Fruit fly (Drosophila melanogaster): ENCODE results near the gene CG11997.

Gene CG11997

dm6 chr3R:9189890-9190640, 12.7 kb downstream of the CG11997 start:
- peak; percentile 9 for TF ChIP-seq CG14655 (GFP tag; optimal IDR thresholded peaks at IDR 0.05)
- TF ChIP-seq CG32121 (GFP tag; IDR thresholded peaks at IDR 0.05), result no peak
- no peak for TF ChIP-seq EcR (GFP tag; optimal IDR thresholded peaks at IDR 0.05)
- no peak for TF ChIP-seq rn (GFP tag; IDR thresholded peaks at IDR 0.05)
- no peak for TF ChIP-seq CG15710 (tag; optimal IDR thresholded peaks at IDR 0.05)
- peak; percentile 22 for TF ChIP-seq CG8301 (tag; optimal IDR thresholded peaks at IDR 0.05)
- TF ChIP-seq CG34367 (tag; optimal IDR thresholded peaks at IDR 0.05), result no peak
- no peak for TF ChIP-seq Ets98B (GFP tag; IDR thresholded peaks at IDR 0.05)
- no peak for TF ChIP-seq CG10348 (GFP tag; IDR thresholded peaks at IDR 0.05)
- peak; percentile 24 for TF ChIP-seq Pif1A (GFP tag; optimal IDR thresholded peaks at IDR 0.05)
- TF ChIP-seq CG8159 (tag; optimal IDR thresholded peaks at IDR 0.05), result peak; percentile 32
- no peak for TF ChIP-seq fd96Ca (GFP tag; IDR thresholded peaks at IDR 0.05)
- TF ChIP-seq Snoo (tag; optimal IDR thresholded peaks at IDR 0.05), result no peak
- TF ChIP-seq CG17806 (tag; optimal IDR thresholded peaks at IDR 0.05), result no peak
- TF ChIP-seq CG4496 (GFP tag; IDR thresholded peaks at IDR 0.05), result 0 out of 3 replicates have a peak, but pooled peaks have one; percentile 30
- TF ChIP-seq Pif1B (GFP tag; optimal IDR thresholded peaks at IDR 0.05), result no peak
- no peak for TF ChIP-seq gl (tag; optimal IDR thresholded peaks at IDR 0.05)
- TF ChIP-seq D1 (tag; optimal IDR thresholded peaks at IDR 0.05), result no peak
- TF ChIP-seq CG13204 (GFP tag; optimal IDR thresholded peaks at IDR 0.05), result no peak
- TF ChIP-seq CG9948 (tag; optimal IDR thresholded peaks at IDR 0.05), result no peak
- TF ChIP-seq CG12605 (GFP tag; IDR thresholded peaks at IDR 0.05), result no peak

DNA sequence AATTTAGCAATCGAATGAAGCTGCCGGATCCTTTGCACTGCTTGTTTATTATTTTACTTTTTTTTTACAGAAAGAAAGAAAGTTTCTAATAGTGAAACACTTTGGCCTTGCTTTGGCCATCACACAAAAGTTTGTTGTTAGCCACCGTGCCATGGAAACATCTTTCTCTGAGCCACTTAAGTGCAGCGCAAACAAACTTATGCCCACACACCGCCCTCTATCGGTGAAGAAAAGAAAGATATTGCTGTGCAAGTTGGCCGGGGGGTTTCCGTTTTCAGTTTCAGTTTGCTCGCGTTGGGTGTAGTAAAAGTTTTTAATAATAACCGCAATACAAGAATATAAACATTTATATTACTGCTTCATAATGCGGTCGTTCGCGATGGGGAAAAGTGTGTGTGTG, 18.5 kb downstream of the CG11997 start:
- TF ChIP-seq fd96Ca (GFP tag; IDR thresholded peaks at IDR 0.05), result no peak
- TF ChIP-seq Pif1B (GFP tag; optimal IDR thresholded peaks at IDR 0.05), result no peak
- no peak for TF ChIP-seq CG12605 (GFP tag; IDR thresholded peaks at IDR 0.05)
- no peak for TF ChIP-seq CG8159 (tag; optimal IDR thresholded peaks at IDR 0.05)
- TF ChIP-seq CG8301 (tag; optimal IDR thresholded peaks at IDR 0.05), result no peak
- TF ChIP-seq Pif1A (GFP tag; optimal IDR thresholded peaks at IDR 0.05), result no peak
- TF ChIP-seq Snoo (tag; optimal IDR thresholded peaks at IDR 0.05), result no peak
- TF ChIP-seq CG10348 (GFP tag; IDR thresholded peaks at IDR 0.05), result no peak
- TF ChIP-seq rn (GFP tag; IDR thresholded peaks at IDR 0.05), result no peak
- TF ChIP-seq CG15710 (tag; optimal IDR thresholded peaks at IDR 0.05), result no peak
- no peak for TF ChIP-seq CG32121 (GFP tag; IDR thresholded peaks at IDR 0.05)
- no peak for TF ChIP-seq CG13204 (GFP tag; optimal IDR thresholded peaks at IDR 0.05)
- no peak for TF ChIP-seq EcR (GFP tag; optimal IDR thresholded peaks at IDR 0.05)
- no peak for TF ChIP-seq CG9948 (tag; optimal IDR thresholded peaks at IDR 0.05)
- no peak for TF ChIP-seq gl (tag; optimal IDR thresholded peaks at IDR 0.05)
- no peak for TF ChIP-seq CG4496 (GFP tag; IDR thresholded peaks at IDR 0.05)

- TF ChIP-seq CG4496 (GFP tag; IDR thresholded peaks at IDR 0.05) (peak; percentile 42; the same call in 1 of the 3 replicates), CG13204 (GFP tag; optimal IDR thresholded peaks at IDR 0.05) (no peak), CG34367 (tag; optimal IDR thresholded peaks at IDR 0.05) (peak; percentile 21), CG8301 (tag; optimal IDR thresholded peaks at IDR 0.05) (peak; percentile 30), gl (tag; optimal IDR thresholded peaks at IDR 0.05) (no peak), CG17806 (tag; optimal IDR thresholded peaks at IDR 0.05) (peak; percentile 20), CG14655 (GFP tag; optimal IDR thresholded peaks at IDR 0.05) (peak; percentile 51), EcR (GFP tag; optimal IDR thresholded peaks at IDR 0.05) (no peak), CG10348 (GFP tag; IDR thresholded peaks at IDR 0.05) (no peak), D1 (tag; optimal IDR thresholded peaks at IDR 0.05) (no peak), CG32121 (GFP tag; IDR thresholded peaks at IDR 0.05) (no peak), Pif1B (GFP tag; optimal IDR thresholded peaks at IDR 0.05) (no peak), fd96Ca (GFP tag; IDR thresholded peaks at IDR 0.05) (no peak), rn (GFP tag; IDR thresholded peaks at IDR 0.05) (no peak), CG12605 (GFP tag; IDR thresholded peaks at IDR 0.05) (no peak), CG8159 (tag; optimal IDR thresholded peaks at IDR 0.05) (peak; percentile 49), CG15710 (tag; optimal IDR thresholded peaks at IDR 0.05) (peak; percentile 36), CG9948 (tag; optimal IDR thresholded peaks at IDR 0.05) (peak; percentile 30), Snoo (tag; optimal IDR thresholded peaks at IDR 0.05) (peak; percentile 2), Pif1A (GFP tag; optimal IDR thresholded peaks at IDR 0.05) (no peak), Ets98B (GFP tag; IDR thresholded peaks at IDR 0.05) (no peak)
Observed at dm6 chr3R:9213029-9213428, 35.7 kb downstream of the CG11997 start.

dm6 chr3R:9214235-9214634, 36.9 kb downstream of the CG11997 start:
- no peak for TF ChIP-seq Pif1B (GFP tag; optimal IDR thresholded peaks at IDR 0.05)
- TF ChIP-seq D1 (tag; optimal IDR thresholded peaks at IDR 0.05), result peak; percentile 74
- no peak for TF ChIP-seq Ets98B (GFP tag; IDR thresholded peaks at IDR 0.05)
- no peak for TF ChIP-seq CG17806 (tag; optimal IDR thresholded peaks at IDR 0.05)

dm6 chr3R:9215551-9215950, 38.2 kb downstream of the CG11997 start:
- TF ChIP-seq CG9948 (tag; optimal IDR thresholded peaks at IDR 0.05) (no peak), Pif1B (GFP tag; optimal IDR thresholded peaks at IDR 0.05) (no peak), CG8301 (tag; optimal IDR thresholded peaks at IDR 0.05) (no peak), CG34367 (tag; optimal IDR thresholded peaks at IDR 0.05) (no peak), fd96Ca (GFP tag; IDR thresholded peaks at IDR 0.05) (no peak), CG4496 (GFP tag; IDR thresholded peaks at IDR 0.05) (no peak), EcR (GFP tag; optimal IDR thresholded peaks at IDR 0.05) (no peak), CG15710 (tag; optimal IDR thresholded peaks at IDR 0.05) (no peak), CG32121 (GFP tag; IDR thresholded peaks at IDR 0.05) (no peak)

dm6 chr3R:9217607-9218006, 40.3 kb downstream of the CG11997 start:
- no peak for TF ChIP-seq CG4496 (GFP tag; IDR thresholded peaks at IDR 0.05)
- no peak for TF ChIP-seq CG9948 (tag; optimal IDR thresholded peaks at IDR 0.05)
- TF ChIP-seq gl (tag; optimal IDR thresholded peaks at IDR 0.05), result no peak
- no peak for TF ChIP-seq fd96Ca (GFP tag; IDR thresholded peaks at IDR 0.05)
- no peak for TF ChIP-seq D1 (tag; optimal IDR thresholded peaks at IDR 0.05)
- TF ChIP-seq rn (GFP tag; IDR thresholded peaks at IDR 0.05), result no peak
- TF ChIP-seq EcR (GFP tag; optimal IDR thresholded peaks at IDR 0.05), result peak; percentile 47
- no peak for TF ChIP-seq Pif1A (GFP tag; optimal IDR thresholded peaks at IDR 0.05)
- TF ChIP-seq Ets98B (GFP tag; IDR thresholded peaks at IDR 0.05), result no peak
- no peak for TF ChIP-seq CG17806 (tag; optimal IDR thresholded peaks at IDR 0.05)
- TF ChIP-seq CG8159 (tag; optimal IDR thresholded peaks at IDR 0.05), result no peak
- no peak for TF ChIP-seq CG13204 (GFP tag; optimal IDR thresholded peaks at IDR 0.05)
- TF ChIP-seq CG10348 (GFP tag; IDR thresholded peaks at IDR 0.05), result no peak
- TF ChIP-seq Snoo (tag; optimal IDR thresholded peaks at IDR 0.05), result no peak
- no peak for TF ChIP-seq CG34367 (tag; optimal IDR thresholded peaks at IDR 0.05)
- peak; percentile 19 for TF ChIP-seq CG14655 (GFP tag; optimal IDR thresholded peaks at IDR 0.05)
- TF ChIP-seq CG12605 (GFP tag; IDR thresholded peaks at IDR 0.05), result no peak
- no peak for TF ChIP-seq Pif1B (GFP tag; optimal IDR thresholded peaks at IDR 0.05)
- TF ChIP-seq CG32121 (GFP tag; IDR thresholded peaks at IDR 0.05), result no peak
- peak; percentile 31 for TF ChIP-seq CG8301 (tag; optimal IDR thresholded peaks at IDR 0.05)
- no peak for TF ChIP-seq CG15710 (tag; optimal IDR thresholded peaks at IDR 0.05)

Measured in whole organism, pupa.